Fruit fly (Drosophila melanogaster): Measurements from ENCODE around the gene anchor.

anchor gene

DNA sequence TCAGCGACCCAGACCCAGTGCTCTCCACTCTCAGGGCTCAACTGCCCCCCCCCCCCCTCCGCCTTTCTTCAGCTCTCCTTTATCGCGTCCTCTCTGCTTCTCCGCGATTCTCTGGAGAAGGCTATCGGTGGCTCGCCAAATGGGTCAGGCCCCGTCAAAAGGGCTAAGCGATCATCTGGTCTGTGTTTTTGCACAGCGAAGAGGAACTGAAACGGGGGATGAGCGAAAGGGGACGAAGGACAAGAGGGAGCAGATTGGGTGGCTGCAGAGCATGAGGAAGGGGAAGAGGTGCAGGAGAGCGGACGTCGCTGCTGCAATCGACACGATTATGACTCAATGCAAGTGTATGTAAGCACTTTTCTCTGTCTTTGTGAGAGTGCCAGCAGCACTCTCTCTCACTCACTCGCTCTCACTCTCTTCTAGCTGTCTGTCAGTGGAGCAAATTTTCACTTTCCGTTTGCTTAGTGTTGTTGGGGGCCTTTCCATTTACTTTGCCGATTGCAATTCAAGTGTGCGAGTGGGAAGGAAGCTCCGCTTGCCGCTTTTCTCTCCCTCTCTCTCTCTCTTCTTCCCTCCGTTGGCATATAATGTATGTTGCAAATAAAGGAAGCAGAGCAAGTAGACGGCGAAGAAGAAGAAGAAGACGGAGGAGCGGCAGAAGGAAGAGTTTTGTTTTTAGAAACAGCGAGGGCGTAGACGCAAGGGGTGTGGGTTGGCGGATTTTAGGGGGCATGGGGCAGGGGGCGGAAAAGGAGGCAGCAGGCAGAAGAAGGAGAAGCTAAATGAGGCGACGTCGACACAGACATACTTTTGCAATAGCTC, 43.9 kb upstream of the anchor start:
- TF ChIP-seq tj (GFP tag; optimal IDR thresholded peaks at IDR 0.05) = peak; percentile 71
- TF ChIP-seq CG1620 (GFP tag; optimal IDR thresholded peaks at IDR 0.05) = no peak
- TF ChIP-seq pad (GFP tag; optimal IDR thresholded peaks at IDR 0.05) = peak; percentile 78
- TF ChIP-seq CG7045 (GFP tag; optimal IDR thresholded peaks at IDR 0.05) = no peak
- no peak for TF ChIP-seq Hr96 (GFP tag; optimal IDR thresholded peaks at IDR 0.05)
- peak; percentile 36 for TF ChIP-seq CG12768 (GFP tag; optimal IDR thresholded peaks at IDR 0.05)
- TF ChIP-seq bab1 (GFP tag; optimal IDR thresholded peaks at IDR 0.05) = no peak
- no peak for TF ChIP-seq ovo (GFP tag; optimal IDR thresholded peaks at IDR 0.05)
- TF ChIP-seq toe (GFP tag; optimal IDR thresholded peaks at IDR 0.05) = no peak
- TF ChIP-seq kay (GFP tag; ENCODE audit: borderline replicate concordance) = peak; percentile 76
- TF ChIP-seq CG11617 (GFP tag; optimal IDR thresholded peaks at IDR 0.05) = no peak
- TF ChIP-seq CG14711 (tag; optimal IDR thresholded peaks at IDR 0.05) = no peak
- peak; percentile 74 for TF ChIP-seq cic (GFP tag; optimal IDR thresholded peaks at IDR 0.05)
- peak; percentile 32 for TF ChIP-seq Clk (GFP tag; optimal IDR thresholded peaks at IDR 0.05)
- TF ChIP-seq Mnt (GFP tag; optimal IDR thresholded peaks at IDR 0.05) = peak; percentile 29
- no peak for TF ChIP-seq CG5204 (GFP tag; optimal IDR thresholded peaks at IDR 0.05)
- no peak for TF ChIP-seq Crg-1 (GFP tag; optimal IDR thresholded peaks at IDR 0.05)
- TF ChIP-seq CG7101 (tag; optimal IDR thresholded peaks at IDR 0.05) = no peak
- TF ChIP-seq CG33017 (tag; optimal IDR thresholded peaks at IDR 0.05) = no peak
- no peak for TF ChIP-seq cnc (optimal IDR thresholded peaks at IDR 0.05)

DNA sequence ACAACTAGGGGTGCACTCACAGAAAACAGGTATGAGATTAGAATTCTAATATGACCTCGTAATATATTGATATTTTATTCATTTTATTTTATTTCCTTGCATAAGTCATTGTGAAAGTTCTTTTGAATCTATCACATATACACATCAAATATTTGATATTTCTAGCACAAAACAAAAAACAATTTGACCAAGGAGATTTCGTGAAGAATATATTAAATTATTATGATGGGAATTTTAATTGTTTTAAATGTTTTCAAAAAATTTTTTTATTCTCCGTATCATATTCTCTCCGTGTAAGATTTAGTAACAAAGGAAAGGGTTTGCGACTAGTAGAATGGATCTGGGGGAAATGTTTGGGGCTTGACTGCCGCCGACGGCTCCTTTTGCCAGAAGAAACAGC, 43.2 kb upstream of the anchor start:
- TF ChIP-seq toe (GFP tag; optimal IDR thresholded peaks at IDR 0.05) (peak; percentile 25), CG7045 (GFP tag; optimal IDR thresholded peaks at IDR 0.05) (peak; percentile 24), CG7101 (tag; optimal IDR thresholded peaks at IDR 0.05) (peak; percentile 38), Hr96 (GFP tag; optimal IDR thresholded peaks at IDR 0.05) (no peak), CG12768 (GFP tag; optimal IDR thresholded peaks at IDR 0.05) (no peak), kay (GFP tag; ENCODE audit: borderline replicate concordance) (peak; percentile 50), CG33017 (tag; optimal IDR thresholded peaks at IDR 0.05) (peak; percentile 59), CG14711 (tag; optimal IDR thresholded peaks at IDR 0.05) (peak; percentile 53)

DNA sequence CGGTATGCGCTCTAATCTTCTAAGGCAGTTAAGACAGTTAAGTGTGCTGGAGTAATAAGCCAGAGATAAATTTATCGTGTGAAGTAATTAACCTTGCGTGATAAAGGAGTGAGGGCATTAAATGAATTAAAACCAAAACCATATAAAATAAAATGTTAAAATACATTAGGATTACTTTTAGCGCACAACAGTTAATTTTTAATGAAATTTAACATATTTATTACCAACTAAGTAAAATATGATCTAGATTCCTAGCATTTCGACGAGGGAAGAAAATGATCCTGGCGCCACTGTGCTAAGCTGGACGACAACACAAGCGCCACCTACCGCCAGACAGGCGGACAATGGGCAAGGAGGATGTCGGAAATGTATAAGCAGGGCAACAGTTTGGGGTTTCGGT, 42.5 kb upstream of the anchor start:
- TF ChIP-seq Crg-1 (GFP tag; optimal IDR thresholded peaks at IDR 0.05) (no peak), tj (GFP tag; optimal IDR thresholded peaks at IDR 0.05) (no peak)

DNA sequence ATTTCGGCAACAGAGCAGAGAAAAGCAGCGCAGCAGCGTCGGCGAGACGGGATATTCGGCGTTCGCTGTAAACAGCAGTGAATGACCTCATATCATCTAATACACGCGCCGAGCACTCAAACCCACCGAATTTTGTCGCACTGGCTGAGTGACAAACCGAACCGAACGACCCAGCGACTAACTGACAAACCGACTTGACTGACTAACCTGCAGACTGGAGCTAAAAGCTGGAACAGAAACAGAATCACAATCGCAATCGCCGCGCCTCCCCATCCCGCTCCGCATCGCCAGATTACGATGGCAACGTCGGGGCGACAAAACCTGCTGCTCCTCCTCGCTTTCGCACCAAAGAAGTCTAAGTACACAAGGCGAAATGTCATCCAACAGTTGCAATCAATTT, 42.0 kb upstream of the anchor start:
- TF ChIP-seq Mnt (GFP tag; optimal IDR thresholded peaks at IDR 0.05) = no peak
- no peak for TF ChIP-seq cic (GFP tag; optimal IDR thresholded peaks at IDR 0.05)
- TF ChIP-seq CG7101 (tag; optimal IDR thresholded peaks at IDR 0.05) = no peak
- no peak for TF ChIP-seq tj (GFP tag; optimal IDR thresholded peaks at IDR 0.05)
- no peak for TF ChIP-seq bab1 (GFP tag; optimal IDR thresholded peaks at IDR 0.05)
- no peak for TF ChIP-seq cnc (optimal IDR thresholded peaks at IDR 0.05)
- TF ChIP-seq CG33017 (tag; optimal IDR thresholded peaks at IDR 0.05) = no peak
- TF ChIP-seq CG11617 (GFP tag; optimal IDR thresholded peaks at IDR 0.05) = no peak
- TF ChIP-seq Crg-1 (GFP tag; optimal IDR thresholded peaks at IDR 0.05) = no peak
- TF ChIP-seq CG12768 (GFP tag; optimal IDR thresholded peaks at IDR 0.05) = no peak
- TF ChIP-seq CG1620 (GFP tag; optimal IDR thresholded peaks at IDR 0.05) = no peak
- TF ChIP-seq kay (GFP tag; ENCODE audit: borderline replicate concordance) = no peak
- no peak for TF ChIP-seq Hr96 (GFP tag; optimal IDR thresholded peaks at IDR 0.05)
- no peak for TF ChIP-seq CG7045 (GFP tag; optimal IDR thresholded peaks at IDR 0.05)
- TF ChIP-seq pad (GFP tag; optimal IDR thresholded peaks at IDR 0.05) = no peak
- TF ChIP-seq ovo (GFP tag; optimal IDR thresholded peaks at IDR 0.05) = no peak

DNA sequence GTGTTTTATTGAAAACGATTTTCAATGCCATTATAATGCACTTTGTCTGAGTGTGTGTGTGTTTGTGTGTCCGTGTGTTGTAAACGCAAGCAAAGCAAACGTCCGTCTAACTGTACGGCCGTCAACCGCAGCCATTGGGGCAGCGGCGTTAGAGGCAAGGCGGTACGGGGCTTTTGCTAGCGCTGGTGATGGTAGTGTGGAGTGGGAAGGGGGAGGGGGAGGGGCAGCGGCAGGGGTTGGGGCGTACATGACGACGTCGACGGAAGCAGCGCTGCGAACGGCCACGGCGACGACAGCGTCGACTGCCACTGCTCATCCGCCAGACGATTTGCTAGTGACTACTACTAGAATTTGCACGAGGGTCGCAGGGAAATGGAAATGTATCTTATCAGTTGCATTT, 36.9 kb upstream of the anchor start:
- TF ChIP-seq tj (GFP tag; optimal IDR thresholded peaks at IDR 0.05) (peak; percentile 62), CG1620 (GFP tag; optimal IDR thresholded peaks at IDR 0.05) (no peak), pad (GFP tag; optimal IDR thresholded peaks at IDR 0.05) (peak; percentile 37), CG12768 (GFP tag; optimal IDR thresholded peaks at IDR 0.05) (peak; percentile 81), cic (GFP tag; optimal IDR thresholded peaks at IDR 0.05) (peak; percentile 92)

DNA sequence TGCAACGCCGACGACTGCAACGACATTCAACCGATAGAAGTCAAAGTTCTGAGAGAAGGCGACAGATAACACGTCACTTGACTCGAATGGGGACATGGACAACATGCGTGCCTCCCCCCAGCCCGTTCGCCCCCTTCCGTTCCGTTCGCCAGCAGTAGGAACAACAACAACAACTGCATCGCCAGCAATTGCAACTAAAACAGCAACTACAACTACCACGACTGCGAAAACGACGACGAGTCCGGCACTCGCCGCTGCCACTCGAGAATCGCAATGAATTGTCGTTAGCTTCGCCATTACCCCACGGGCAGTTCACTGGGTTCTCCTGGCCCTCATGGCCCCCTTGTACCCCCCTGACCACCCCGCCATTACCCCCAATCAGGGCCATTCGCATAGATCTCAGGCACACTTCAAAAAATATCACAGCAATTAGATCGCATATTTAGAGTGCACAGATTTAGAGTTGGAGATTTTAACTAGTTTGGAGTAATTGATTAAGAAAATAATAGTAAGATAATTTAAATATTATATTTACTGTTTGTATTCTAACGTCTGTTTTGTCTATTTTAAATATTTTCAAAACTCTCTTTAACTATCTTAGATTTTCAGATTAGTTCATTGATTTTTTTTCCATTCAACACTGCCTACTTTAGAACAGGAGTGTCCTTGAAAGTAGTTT, 35.1 kb upstream of the anchor start:
- TF ChIP-seq tj (GFP tag; optimal IDR thresholded peaks at IDR 0.05) (peak; percentile 4), CG12768 (GFP tag; optimal IDR thresholded peaks at IDR 0.05) (peak; percentile 14), CG1620 (GFP tag; optimal IDR thresholded peaks at IDR 0.05) (no peak)

DNA sequence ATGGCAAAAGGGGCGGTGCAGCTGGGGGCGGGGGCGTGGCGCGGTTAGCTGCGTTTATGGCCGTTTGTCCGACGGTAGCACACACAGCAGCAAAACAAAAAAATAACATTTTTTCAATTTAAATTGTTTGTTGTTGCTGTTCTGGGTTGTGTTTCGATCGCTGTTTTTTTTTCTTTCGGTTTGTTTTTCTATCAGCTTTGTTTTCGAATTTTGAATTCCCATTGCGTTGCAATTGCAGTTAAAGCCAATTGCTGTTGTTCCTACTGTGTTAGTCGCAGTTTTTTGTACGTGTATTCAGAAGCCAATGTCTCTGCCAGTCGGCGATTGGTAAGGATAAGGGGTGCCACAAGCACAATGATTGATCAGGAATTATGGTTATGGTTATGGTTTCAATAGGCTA, 34.3 kb upstream of the anchor start:
- TF ChIP-seq kay (GFP tag; ENCODE audit: borderline replicate concordance) (no peak), cnc (optimal IDR thresholded peaks at IDR 0.05) (no peak), ovo (GFP tag; optimal IDR thresholded peaks at IDR 0.05) (no peak), toe (GFP tag; optimal IDR thresholded peaks at IDR 0.05) (no peak), cic (GFP tag; optimal IDR thresholded peaks at IDR 0.05) (no peak), CG12768 (GFP tag; optimal IDR thresholded peaks at IDR 0.05) (no peak)
